Worm (Caenorhabditis elegans) whole organism, L4 larva: Measurements from ENCODE around the gene C17B7.15.

ENCODE experiments used
- fkh-10 ChIP-seq: fragments of 150-350 bp; optimal IDR thresholded peaks from 2 replicates; lab custom pipeline; 2014; ENCODE audit warnings: missing biosample characterization, missing genetic modification reagents, missing genetic modification characterization
- unc-62 ChIP-seq, 3 experiments: fragments of 150-350 bp in 1 of 3; sonication (generic microtip); optimal IDR thresholded peaks in 2 of 3; peaks in 1 of 3; 1 replicate in 1 of 3; 2 replicates in 2 of 3; lab custom pipeline; 2014 to 2017; ENCODE audit warnings: missing biosample characterization in 3 of 3, missing genetic modification characterization in 3 of 3, missing genetic modification reagents in 3 of 3, missing genotype in 1 of 3
- zfp-3 ChIP-seq: fragments of 200-800 bp; sonication (Bioruptor generic); conservative IDR thresholded peaks from 2 replicates; pipeline ENCODE4 v1.3.6; 2022; ENCODE audit warnings: missing genetic modification reagents, missing genetic modification characterization, missing compliant biosample characterization

DNA sequence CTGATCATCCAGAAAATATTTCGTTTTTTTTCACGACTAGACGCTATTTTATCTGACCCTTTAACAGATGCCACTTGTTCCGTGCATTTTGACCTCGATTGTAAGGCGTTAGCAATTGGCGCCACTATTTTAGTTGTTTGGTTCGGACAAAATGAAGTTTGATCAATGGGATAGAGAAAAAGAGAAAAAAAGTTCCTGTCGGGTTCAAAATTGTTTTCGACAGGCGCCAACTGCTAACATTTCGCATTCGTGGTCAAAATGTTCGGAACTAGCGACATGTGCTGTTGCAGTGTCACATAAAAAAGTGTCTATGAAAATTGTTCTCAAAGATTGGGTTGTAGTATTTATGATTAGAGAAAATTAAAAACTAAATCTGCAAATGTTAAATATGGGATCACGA, 2.5 kb upstream of the C17B7.15 start:
- no peak for TF ChIP-seq unc-62 (GFP tag; optimal IDR thresholded peaks at IDR 0.05 in 1 of 2; lab: Kevin White, UChicago)
- TF ChIP-seq unc-62 (tag; optimal IDR thresholded peaks at IDR 0.05; lab: Kevin White, UChicago) = no peak
- TF ChIP-seq zfp-3 (GFP tag; lab: Robert Waterston, UW) = no peak
- no peak for TF ChIP-seq fkh-10 (GFP tag; lab: Kevin White, UChicago)
